Worm (Caenorhabditis elegans): Measurements from ENCODE around the gene F42E8.1.

Gene F42E8.1

DNA sequence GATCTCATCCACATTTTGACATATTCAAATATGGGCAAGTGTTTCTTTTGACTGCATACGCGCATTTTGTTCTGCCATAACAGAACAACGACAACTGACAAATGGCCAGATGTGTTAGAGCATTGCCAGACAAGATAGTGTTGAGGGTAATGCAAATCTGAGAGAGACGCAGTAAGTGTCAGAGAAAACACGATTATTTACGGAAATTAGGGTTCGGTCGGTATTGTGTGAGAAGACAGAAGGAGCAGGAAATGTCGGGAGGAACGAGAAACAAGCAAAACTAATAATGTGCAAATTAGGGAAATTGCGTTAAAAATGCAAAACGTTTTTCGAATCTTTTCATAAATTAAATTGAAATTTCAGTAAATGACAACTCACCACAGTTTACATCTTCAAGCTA lies 37.4 kb upstream of the F42E8.1 start:
- TF ChIP-seq sox-2 (GFP tag; IDR thresholded peaks at IDR 0.05) = peak; percentile 8; the same call in 1 of the 2 replicates
- peak; percentile 64 for TF ChIP-seq fkh-10 (GFP tag; optimal IDR thresholded peaks at IDR 0.05)
- peak; percentile 99 for TF ChIP-seq unc-42 (tag; optimal IDR thresholded peaks at IDR 0.05)
- peak; percentile 60 for TF ChIP-seq ceh-31 (tag; optimal IDR thresholded peaks at IDR 0.05)
- no peak for TF ChIP-seq sdc-2 (tag; optimal IDR thresholded peaks at IDR 0.05)

DNA sequence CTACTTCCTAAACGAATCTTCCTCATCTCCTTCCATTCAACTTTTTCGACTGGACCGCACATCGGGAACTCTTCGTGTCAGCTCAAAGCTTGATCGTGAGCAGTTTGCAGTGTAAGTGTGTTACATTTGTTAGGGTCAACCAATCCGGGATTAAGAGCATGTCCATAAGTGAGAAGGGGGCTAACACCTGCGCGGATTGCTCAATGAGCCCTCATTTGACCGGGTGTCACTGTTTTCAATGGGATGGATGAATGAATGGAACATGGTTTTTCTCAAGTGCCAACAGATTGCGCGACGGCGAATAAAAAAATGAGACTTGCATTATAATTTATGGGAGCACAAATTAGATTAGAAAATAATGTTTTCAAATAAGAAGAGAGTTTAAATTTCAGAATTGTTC lies 36.7 kb upstream of the F42E8.1 start:
- TF ChIP-seq ahr-1 (tag; optimal IDR thresholded peaks at IDR 0.05) (no peak), pros-1 (tag; optimal IDR thresholded peaks at IDR 0.05) (no peak)

DNA sequence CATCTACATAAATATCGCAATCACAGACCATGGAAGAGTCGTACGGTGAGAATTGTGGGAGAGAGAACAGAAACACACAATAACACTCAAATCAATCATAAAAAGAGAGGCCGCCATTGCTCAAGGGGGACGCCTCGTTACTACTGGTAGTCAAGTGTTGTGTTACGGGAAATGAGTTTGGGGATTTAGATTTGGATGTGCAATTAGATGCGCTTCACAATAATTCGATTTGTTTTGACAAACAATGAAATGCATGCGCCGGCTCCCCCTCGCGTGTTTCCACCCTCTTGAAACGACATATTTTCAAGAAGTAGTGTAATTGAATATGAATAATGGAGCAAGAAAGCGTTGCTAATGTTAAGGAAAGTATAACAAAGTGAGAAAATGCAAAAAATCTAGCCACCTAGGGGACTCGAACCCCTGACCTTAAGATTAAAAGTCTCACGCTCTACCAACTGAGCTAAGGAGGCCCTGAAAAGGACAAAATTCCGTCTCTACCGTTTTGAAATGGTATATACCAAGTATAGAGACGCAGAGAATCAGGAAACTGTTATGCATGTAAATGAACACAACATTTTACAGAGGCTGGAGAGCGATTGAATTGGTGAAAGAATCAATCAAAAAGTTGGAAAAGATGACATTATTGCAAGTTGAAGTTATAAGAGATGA lies 35.2 kb upstream of the F42E8.1 start:
- TF ChIP-seq unc-42 (tag; optimal IDR thresholded peaks at IDR 0.05) (peak; percentile 93), pha-2 (tag; optimal IDR thresholded peaks at IDR 0.05) (no peak)

DNA sequence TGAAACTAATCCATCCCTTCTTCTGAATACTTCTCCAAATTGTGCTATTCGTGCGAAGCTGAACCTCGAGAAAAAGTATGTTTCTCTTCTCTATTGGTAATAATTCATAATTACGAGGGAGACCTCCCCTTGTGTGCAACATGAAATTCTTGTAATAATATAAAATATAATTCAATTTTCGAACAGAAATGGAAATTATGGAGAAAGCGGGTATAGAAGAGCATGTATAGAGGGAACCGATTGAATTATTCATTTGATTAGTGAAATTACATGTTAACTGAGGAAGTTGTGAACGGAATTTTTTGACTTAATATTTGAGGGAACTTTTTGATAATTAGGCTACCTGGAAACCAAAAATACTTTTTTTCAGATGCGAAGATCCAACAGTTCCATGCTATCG lies 33.1 kb upstream of the F42E8.1 start:
- TF ChIP-seq ceh-6 (GFP tag; optimal IDR thresholded peaks at IDR 0.05) (no peak), unc-42 (tag; optimal IDR thresholded peaks at IDR 0.05) (peak; percentile 91)

DNA sequence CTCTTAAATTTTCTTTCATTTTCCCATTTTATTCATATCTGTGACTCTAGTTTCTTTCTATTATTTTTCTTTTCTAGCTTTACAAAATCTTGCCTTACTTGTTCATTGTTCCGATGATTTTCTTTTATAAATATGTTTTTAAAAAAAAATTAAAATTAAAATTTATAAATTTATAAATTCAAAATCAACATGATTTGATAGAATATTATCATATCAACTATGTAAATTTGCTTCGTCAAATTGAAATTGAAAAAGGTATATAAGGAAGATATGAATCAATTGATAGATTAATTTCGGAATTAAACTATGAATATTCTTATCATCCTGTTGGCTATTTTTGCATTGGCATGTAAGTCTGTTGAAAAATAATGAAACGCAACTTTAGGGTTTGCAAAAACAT lies 28.7 kb upstream of the F42E8.1 start, which contains the start of gene W07G4.1:
Gene W07G4.1, plus strand, starts transcription at position 301 of the 400 bp plus-strand sequence.
- TF ChIP-seq pros-1 (tag; optimal IDR thresholded peaks at IDR 0.05) (no peak), unc-3 (GFP tag; conservative IDR thresholded peaks at IDR 0.05) (no peak), unc-3 (tag; optimal IDR thresholded peaks at IDR 0.05) (no peak), ets-4 (tag; optimal IDR thresholded peaks at IDR 0.05) (no peak), C38D4.7 (GFP tag; optimal IDR thresholded peaks at IDR 0.05) (no peak), ahr-1 (tag; optimal IDR thresholded peaks at IDR 0.05) (no peak), sox-4 (tag; optimal IDR thresholded peaks at IDR 0.05) (no peak), ceh-45 (GFP tag; IDR thresholded peaks at IDR 0.05) (no peak), che-1 (tag; optimal IDR thresholded peaks at IDR 0.05) (no peak), fax-1 (tag; optimal IDR thresholded peaks at IDR 0.05) (no peak), pag-3 (tag; optimal IDR thresholded peaks at IDR 0.05; ENCODE audit: borderline replicate concordance) (no peak), ceh-24 (tag; optimal IDR thresholded peaks at IDR 0.05) (no peak), Y22D7AL.16 (tag; optimal IDR thresholded peaks at IDR 0.05) (no peak), lim-6 (tag; optimal IDR thresholded peaks at IDR 0.05) (no peak), odd-2 (tag; optimal IDR thresholded peaks at IDR 0.05) (no peak), elt-4 (tag; optimal IDR thresholded peaks at IDR 0.05) (no peak), madf-2 (tag; optimal IDR thresholded peaks at IDR 0.05) (no peak), nhr-232 (tag; optimal IDR thresholded peaks at IDR 0.05) (no peak), K09A11.1 (tag; optimal IDR thresholded peaks at IDR 0.05; ENCODE audit: insufficient read depth) (no peak)

DNA sequence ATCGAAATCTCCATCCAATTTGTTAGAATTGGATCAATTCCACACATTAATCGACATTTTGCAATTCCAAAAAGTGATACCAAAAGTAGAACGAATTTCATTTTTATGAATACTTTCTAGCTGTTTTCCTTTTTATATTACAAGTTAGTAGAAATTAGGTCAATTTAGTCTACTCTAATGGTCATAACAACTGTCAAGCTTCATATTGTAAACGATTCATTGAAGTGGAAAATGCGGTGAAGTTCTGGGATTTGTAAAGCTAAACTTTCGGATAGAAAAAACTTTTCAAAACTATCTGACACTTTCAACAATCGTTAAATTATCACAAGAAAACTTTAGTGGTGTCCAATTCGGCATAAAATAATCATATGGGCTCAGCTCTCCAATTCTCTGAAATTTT lies 27.3 kb upstream of the F42E8.1 start, which contains the start of gene W07G4.7:
Gene W07G4.7, minus strand, starts transcription at position 101 of the 400 bp plus-strand sequence.
- TF ChIP-seq sox-4 (tag; optimal IDR thresholded peaks at IDR 0.05) = no peak
- TF ChIP-seq fkh-10 (GFP tag; optimal IDR thresholded peaks at IDR 0.05) = no peak
- no peak for TF ChIP-seq odd-2 (tag; optimal IDR thresholded peaks at IDR 0.05)
- TF ChIP-seq hlh-8 (tag; optimal IDR thresholded peaks at IDR 0.05) = no peak
- no peak for TF ChIP-seq ztf-16 (tag; optimal IDR thresholded peaks at IDR 0.05)

DNA sequence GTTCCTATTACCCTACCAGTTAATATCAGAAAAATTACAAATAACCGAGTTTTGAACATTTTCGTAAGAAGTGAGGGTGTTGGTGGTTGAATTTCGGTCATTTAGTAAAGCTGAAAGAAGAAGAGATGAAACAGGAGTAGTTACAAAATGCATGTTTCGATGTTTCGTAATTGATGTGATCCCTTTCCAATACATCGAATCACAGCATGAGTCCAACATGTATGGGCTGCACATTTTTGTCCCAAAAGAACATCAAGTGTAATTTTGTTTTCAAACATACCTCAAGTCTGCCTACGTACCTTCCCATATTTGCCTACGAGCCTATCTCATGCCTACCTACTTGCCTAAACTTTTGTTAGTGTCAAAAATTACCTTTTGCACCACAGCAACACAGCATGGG lies 25.5 kb upstream of the F42E8.1 start, which contains the start of gene W07G4.2:
Gene W07G4.2, minus strand, starts transcription at position 101 of the 400 bp plus-strand sequence.
- no peak for TF ChIP-seq fkh-6 (tag; optimal IDR thresholded peaks at IDR 0.05)
- no peak for TF ChIP-seq ama-1 (optimal IDR thresholded peaks at IDR 0.05)
- TF ChIP-seq sdc-2 (tag; optimal IDR thresholded peaks at IDR 0.05) = no peak
- TF ChIP-seq pros-1 (tag; optimal IDR thresholded peaks at IDR 0.05) = no peak
- no peak for TF ChIP-seq F13H6.1 (tag; optimal IDR thresholded peaks at IDR 0.05)
- no peak for TF ChIP-seq ceh-22 (tag; optimal IDR thresholded peaks at IDR 0.05)
- no peak for TF ChIP-seq unc-42 (tag; optimal IDR thresholded peaks at IDR 0.05)
- TF ChIP-seq tbx-2 (tag; optimal IDR thresholded peaks at IDR 0.05) = no peak
- TF ChIP-seq mec-3 (tag; optimal IDR thresholded peaks at IDR 0.05; ENCODE audit: borderline replicate concordance) = no peak
- TF ChIP-seq nfya-1 (tag; optimal IDR thresholded peaks at IDR 0.05) = no peak

All from whole organism, late embryonic.